ENCODE assay signal across 3 fruit fly cellular contexts in genomic region chr2L:9783130-9783529, dm6.
A peak's percentile ranks its signal among the peaks of the same experiment; 100 is the strongest.
TF ChIP-seq lines count a peak whose summit lies in the region.

No protein-coding gene starts in this region.

- no peak for TF ChIP-seq CTCF in whole organism, embryonic (GFP tag; optimal IDR thresholded peaks at IDR 0.05; lab: Kevin White, UChicago)

TF ChIP-seq in whole organism, embryonic, 481 proteins besides CTCF, POLR2A, EP300 and RAD21:
- TF ChIP-seq Med (GFP tag; lab: Kevin White, UChicago) (peak; percentile 4), jigr1 (GFP tag; IDR thresholded peaks at IDR 0.05; lab: Robert Waterston, UW) (no peak), sd (tag; optimal IDR thresholded peaks at IDR 0.05; lab: Kevin White, UChicago) (peak; percentile 79), CG42726 (GFP tag; IDR thresholded peaks at IDR 0.05; lab: Robert Waterston, UW; ENCODE audit: partially characterized antibody) (0 out of 2 replicates have a peak, but pooled peaks have one; percentile 13), CG18011 (GFP tag; optimal IDR thresholded peaks at IDR 0.05; lab: Kevin White, UChicago) (no peak)

TF ChIP-seq in whole organism, prepupa, 60 proteins besides CTCF, POLR2A, EP300 and RAD21:
- TF ChIP-seq CG4318 (GFP tag; optimal IDR thresholded peaks at IDR 0.05; lab: Kevin White, UChicago) (no peak), Blimp-1 (GFP tag; optimal IDR thresholded peaks at IDR 0.05; lab: Kevin White, UChicago) (peak; percentile 21), CG11762 (GFP tag; optimal IDR thresholded peaks at IDR 0.05; lab: Kevin White, UChicago; ENCODE audit: insufficient read depth) (no peak), CG1621 (tag; optimal IDR thresholded peaks at IDR 0.05; lab: Kevin White, UChicago) (no peak), CG34406 (GFP tag; optimal IDR thresholded peaks at IDR 0.05; lab: Kevin White, UChicago) (no peak), CG10631 (GFP tag; optimal IDR thresholded peaks at IDR 0.05; lab: Kevin White, UChicago) (no peak), ss (GFP tag; optimal IDR thresholded peaks at IDR 0.05; lab: Kevin White, UChicago) (no peak), Smox (GFP tag; optimal IDR thresholded peaks at IDR 0.05; lab: Kevin White, UChicago) (no peak), spab (GFP tag; optimal IDR thresholded peaks at IDR 0.05; lab: Kevin White, UChicago) (no peak), Eip75B (GFP tag; optimal IDR thresholded peaks at IDR 0.05; lab: Kevin White, UChicago) (no peak), lz (GFP tag; optimal IDR thresholded peaks at IDR 0.05; lab: Kevin White, UChicago) (no peak), CG15336 (GFP tag; IDR thresholded peaks at IDR 0.05; lab: Robert Waterston, UW) (no peak), Sox102F (GFP tag; optimal IDR thresholded peaks at IDR 0.05; lab: Kevin White, UChicago) (no peak), Hr4 (GFP tag; optimal IDR thresholded peaks at IDR 0.05; lab: Kevin White, UChicago) (no peak), Hr38 (GFP tag; optimal IDR thresholded peaks at IDR 0.05; lab: Kevin White, UChicago) (no peak), CG6808 (GFP tag; optimal IDR thresholded peaks at IDR 0.05; lab: Kevin White, UChicago) (no peak), Ets21C (GFP tag; optimal IDR thresholded peaks at IDR 0.05; lab: Kevin White, UChicago) (no peak), salr (GFP tag; optimal IDR thresholded peaks at IDR 0.05; lab: Kevin White, UChicago) (no peak), CG10669 (GFP tag; optimal IDR thresholded peaks at IDR 0.05; lab: Kevin White, UChicago) (no peak), CG6163 (GFP tag; IDR thresholded peaks at IDR 0.05; lab: Robert Waterston, UW) (no peak), topi (GFP tag; optimal IDR thresholded peaks at IDR 0.05; lab: Kevin White, UChicago) (no peak), CG6792 (GFP tag; optimal IDR thresholded peaks at IDR 0.05; lab: Kevin White, UChicago) (no peak), Eip93F (GFP tag; optimal IDR thresholded peaks at IDR 0.05; lab: Kevin White, UChicago) (no peak), vri (GFP tag; optimal IDR thresholded peaks at IDR 0.05; lab: Kevin White, UChicago) (peak; percentile 35), Hr39 (GFP tag; optimal IDR thresholded peaks at IDR 0.05; lab: Kevin White, UChicago) (no peak), Eip78C (GFP tag; lab: Kevin White, UChicago) (peak; percentile 51), CG31627 (GFP tag; optimal IDR thresholded peaks at IDR 0.05; lab: Kevin White, UChicago) (no peak), CG11294 (GFP tag; IDR thresholded peaks at IDR 0.05; lab: Robert Waterston, UW) (no peak), CG3032 (tag; optimal IDR thresholded peaks at IDR 0.05; lab: Kevin White, UChicago) (no peak), CG8319 (GFP tag; optimal IDR thresholded peaks at IDR 0.05; lab: Kevin White, UChicago) (no peak), Sox15 (GFP tag; optimal IDR thresholded peaks at IDR 0.05; lab: Kevin White, UChicago) (no peak), esn (GFP tag; optimal IDR thresholded peaks at IDR 0.05; lab: Kevin White, UChicago) (no peak), CG3919 (GFP tag; optimal IDR thresholded peaks at IDR 0.05; lab: Kevin White, UChicago) (no peak), fkh (GFP tag; optimal IDR thresholded peaks at IDR 0.05; lab: Kevin White, UChicago) (peak; percentile 28)

TF ChIP-seq in whole organism, wandering third instar larva, 38 proteins besides CTCF, POLR2A, EP300 and RAD21:
- TF ChIP-seq h (GFP tag; optimal IDR thresholded peaks at IDR 0.05; lab: Kevin White, UChicago), result peak; percentile 25
- peak; percentile 67 for TF ChIP-seq Hr83 (GFP tag; optimal IDR thresholded peaks at IDR 0.05; lab: Kevin White, UChicago; ENCODE audit: poor library complexity, severe bottlenecking)
- TF ChIP-seq Jra (GFP tag; optimal IDR thresholded peaks at IDR 0.05; lab: Kevin White, UChicago), result no peak

Comparison
In these comparisons a context has a peak if more than half of its experiments do, and no peak if none do; other contexts are left out.
1. Of the 7 proteins assayed by ChIP-seq in both whole organism, embryonic and whole organism, prepupa: peak only in whole organism, embryonic: none; only in whole organism, prepupa: Blimp-1; in both: none; in neither: 6.